Worm (Caenorhabditis elegans): ENCODE measurements around the gene T05E12.9.

DNA sequence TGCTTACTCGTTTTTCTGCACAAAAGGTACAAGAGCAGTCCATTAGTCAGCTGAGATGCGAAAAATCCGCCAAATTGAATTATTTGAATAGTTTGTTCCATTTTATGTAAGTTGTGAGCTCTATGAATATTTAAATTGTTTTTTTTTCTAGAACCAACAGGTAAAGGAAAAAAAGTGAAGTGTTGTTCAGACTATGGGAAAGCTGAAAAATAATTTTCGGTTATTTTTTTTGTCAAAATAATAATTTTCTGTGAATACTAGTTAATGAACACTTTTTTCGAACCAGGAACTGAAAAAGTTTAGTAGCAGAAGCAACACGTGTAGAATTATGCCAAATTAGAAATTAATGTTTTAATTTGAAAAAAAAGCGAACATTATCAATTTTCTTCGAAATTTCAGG lies 6.7 kb downstream of the T05E12.9 start, which contains the start of gene str-125:
- no peak for TF ChIP-seq him-1 (tag; optimal IDR thresholded peaks at IDR 0.05)
- TF ChIP-seq dao-5 (tag; optimal IDR thresholded peaks at IDR 0.05), result no peak

All from whole organism, L4/young adult.